Worm (Caenorhabditis elegans) whole organism, L1 larva: ENCODE measurements around the gene T26E4.7.

Experiments used
- C34B4.2 ChIP-seq: sonication (generic microtip); optimal IDR thresholded peaks from 2 replicates; lab custom pipeline; 2017; ENCODE audit warnings: mild to moderate bottlenecking, missing genetic modification characterization, missing compliant biosample characterization
- ama-1 ChIP-seq: fragments of 150-350 bp; optimal IDR thresholded peaks from 2 replicates; lab custom pipeline; 2014
- dpl-1 ChIP-seq, 3 experiments: fragments of 150-350 bp in 2 of 3; sonication (generic microtip) in 1 of 3; optimal IDR thresholded peaks; 2 replicates each; lab custom pipeline; 2014 to 2017; ENCODE audit warnings: missing biosample characterization in 3 of 3, missing genetic modification characterization in 3 of 3, missing genetic modification reagents in 3 of 3
- egl-27 ChIP-seq, 2 experiments: fragments of 150-350 bp in 1 of 2; sonication (generic microtip); optimal IDR thresholded peaks; 3 replicates each; lab custom pipeline; 2017 to 2018; ENCODE audit warnings: missing biosample characterization in 2 of 2, missing genetic modification characterization in 2 of 2, missing genetic modification reagents in 2 of 2
- elt-2 ChIP-seq: sonication (generic microtip); optimal IDR thresholded peaks from 2 replicates; lab custom pipeline; 2016; ENCODE audit warnings: missing genetic modification characterization, mild to moderate bottlenecking, inconsistent platforms, missing compliant biosample characterization, missing genetic modification reagents
- lsy-2 ChIP-seq, 2 experiments: fragments of 150-350 bp; optimal IDR thresholded peaks; 2 replicates each; lab custom pipeline; 2014; ENCODE audit warnings: missing biosample characterization in 2 of 2, missing genetic modification characterization in 2 of 2
- nhr-11 ChIP-seq: fragments of 150-350 bp; optimal IDR thresholded peaks from 2 replicates; lab custom pipeline; 2014; ENCODE audit warnings: missing biosample characterization, missing genetic modification characterization
- nhr-12 ChIP-seq: sonication (generic microtip); optimal IDR thresholded peaks from 2 replicates; lab custom pipeline; 2017; ENCODE audit warnings: missing biosample characterization, missing genetic modification characterization
- nhr-28 ChIP-seq: fragments of 150-350 bp; optimal IDR thresholded peaks from 2 replicates; lab custom pipeline; 2014; ENCODE audit warnings: missing biosample characterization, missing genetic modification characterization
- nhr-76 ChIP-seq: sonication (generic microtip); optimal IDR thresholded peaks from 2 replicates; lab custom pipeline; 2017; ENCODE audit warnings: missing biosample characterization, missing genetic modification characterization
- nhr-77 ChIP-seq: fragments of 150-350 bp; optimal IDR thresholded peaks from 2 replicates; lab custom pipeline; 2014; ENCODE audit warnings: missing biosample characterization, missing genetic modification characterization

DNA sequence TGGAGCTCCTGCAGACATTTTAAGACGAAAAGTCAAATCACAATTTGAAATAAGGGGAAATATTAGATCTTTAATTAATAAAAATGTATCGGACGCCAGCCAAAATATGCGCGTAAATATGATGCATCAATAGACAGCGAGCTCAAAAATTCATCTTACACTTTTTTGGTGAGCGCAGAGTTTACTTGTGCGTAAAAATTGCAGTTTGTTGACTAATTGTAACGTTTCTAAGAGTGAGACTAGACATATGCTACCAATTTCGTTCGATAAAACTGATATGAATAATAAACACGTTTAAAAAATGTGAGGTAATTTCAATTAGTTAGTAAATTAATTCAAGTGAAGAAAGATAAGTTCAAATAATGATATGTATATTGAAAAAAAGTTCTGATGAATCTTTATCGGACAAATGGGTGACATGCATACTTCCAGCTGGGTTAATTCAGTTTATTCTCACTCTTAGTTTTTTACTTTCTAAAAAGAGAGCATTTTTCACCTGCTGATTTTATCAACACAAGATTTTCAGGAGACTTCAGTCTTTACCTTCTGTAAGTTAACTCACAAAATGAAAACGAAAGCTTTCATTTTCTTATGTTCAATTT lies 14.1 kb upstream of the T26E4.7 start, which contains the start of the genes nhr-285 and irld-52:
- no peak for TF ChIP-seq ama-1 (lab: Kevin White, UChicago)
- no peak for TF ChIP-seq lsy-2 (tag; optimal IDR thresholded peaks at IDR 0.05; lab: Kevin White, UChicago)
- no peak for TF ChIP-seq nhr-11 (tag; lab: Kevin White, UChicago)
- no peak for TF ChIP-seq egl-27 (tag; optimal IDR thresholded peaks at IDR 0.05; lab: Kevin White, UChicago)
- TF ChIP-seq dpl-1 (GFP tag; optimal IDR thresholded peaks at IDR 0.05; lab: Kevin White, UChicago), result no peak
- no peak for TF ChIP-seq nhr-77
- TF ChIP-seq C34B4.2 (tag; lab: Kevin White, UChicago), result no peak
- no peak for TF ChIP-seq nhr-28 (tag; lab: Kevin White, UChicago)
- TF ChIP-seq nhr-76 (tag; lab: Kevin White, UChicago), result no peak
- TF ChIP-seq elt-2 (tag; lab: Kevin White, UChicago), result no peak
- no peak for TF ChIP-seq nhr-12
